Worm (Caenorhabditis elegans) whole organism, midembryonic: ENCODE results near the gene M03F8.1.

Experiments used
- cog-1 ChIP-seq: sonication (generic microtip); optimal IDR thresholded peaks from 2 replicates; lab custom pipeline; 2016; ENCODE audit warnings: missing genetic modification characterization, missing compliant biosample characterization
- med-1 ChIP-seq: sonication (generic microtip); optimal IDR thresholded peaks from 2 replicates; lab custom pipeline; 2017; ENCODE audit warnings: missing genetic modification characterization, mild to moderate bottlenecking, missing compliant biosample characterization, antibody characterized with exemption, missing genetic modification reagents; ENCODE audit not compliant: insufficient read depth
- ref-1 ChIP-seq: fragments of 200-800 bp; sonication (Bioruptor generic); conservative IDR thresholded peaks from 2 replicates; pipeline ENCODE4 v1.3.6; 2022; ENCODE audit warnings: missing genetic modification reagents, missing genetic modification characterization, missing compliant biosample characterization
- ztf-23 ChIP-seq: fragments of 200-800 bp; sonication (Bioruptor generic); IDR thresholded peaks from 2 replicates; pipeline ENCODE4 v1.3.6; 2022; ENCODE audit warnings: missing genetic modification reagents, missing genetic modification characterization, missing compliant biosample characterization

DNA sequence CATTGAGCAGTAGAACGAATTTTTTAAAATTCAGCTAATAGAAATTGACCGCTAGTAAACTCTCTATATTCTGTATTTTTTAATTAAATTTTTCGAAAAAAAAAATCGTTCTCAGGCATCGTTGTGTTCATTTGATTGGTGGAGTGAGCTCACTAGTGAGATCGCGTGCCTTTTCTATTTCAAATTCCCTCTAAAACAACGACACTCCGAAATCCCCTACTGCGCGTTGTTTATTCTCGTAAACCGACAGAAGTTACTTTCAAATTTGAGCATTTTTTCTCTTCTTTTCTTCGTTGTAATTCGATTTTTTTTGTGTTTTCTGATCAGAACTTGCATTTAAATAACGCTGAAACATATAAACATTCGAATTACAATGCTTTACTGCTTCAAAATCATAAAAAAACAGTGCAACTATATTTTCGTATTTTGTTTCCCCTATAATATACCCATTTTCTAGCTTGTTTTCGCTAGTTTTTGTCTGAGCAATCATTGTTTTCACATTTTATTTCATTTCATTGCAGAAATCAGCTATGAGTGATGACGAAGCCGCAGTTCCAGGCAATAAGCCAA lies 11.6 kb upstream of the M03F8.1 start, which contains the start of gene syf-3:
- TF ChIP-seq ztf-23 (GFP tag; lab: Robert Waterston, UW) (no peak), med-1 (GFP tag; lab: Kevin White, UChicago) (no peak), ref-1 (GFP tag; lab: Robert Waterston, UW) (no peak), cog-1 (tag; lab: Kevin White, UChicago) (no peak)
